Worm (Caenorhabditis elegans) whole organism, L3 larva: ENCODE results near the gene gcy-21.
"Not testable (repeated sequence)": the region's sequence is repeated elsewhere in the genome, so short reads cannot be mapped to it uniquely, and the experiment has no call there.

Source experiments
- R02D3.7 ChIP-seq: fragments of 150-350 bp; optimal IDR thresholded peaks from 2 replicates; lab custom pipeline; 2014; ENCODE audit warnings: missing biosample characterization, missing genetic modification characterization
- ZK546.5 ChIP-seq: sonication (generic microtip); optimal IDR thresholded peaks from 2 replicates; lab custom pipeline; 2017; ENCODE audit warnings: missing biosample characterization, missing genetic modification characterization
- ceh-82 ChIP-seq: fragments of 150-350 bp; optimal IDR thresholded peaks from 2 replicates; lab custom pipeline; 2014; ENCODE audit warnings: missing biosample characterization, missing genetic modification characterization
- elt-3 ChIP-seq, 3 experiments: fragments of 150-350 bp in 1 of 3; sonication (generic microtip) in 2 of 3; optimal IDR thresholded peaks; 2 replicates in 2 of 3; 4 replicates in 1 of 3; lab custom pipeline; 2014 to 2017; ENCODE audit warnings: missing biosample characterization in 3 of 3, missing genetic modification characterization in 3 of 3
- fkh-2 ChIP-seq: fragments of 150-350 bp; optimal IDR thresholded peaks from 2 replicates; lab custom pipeline; 2014; ENCODE audit warnings: missing biosample characterization, missing genetic modification reagents, missing genetic modification characterization
- lin-15B ChIP-seq: fragments of 150-350 bp; optimal IDR thresholded peaks from 2 replicates; lab custom pipeline; 2014; ENCODE audit warnings: missing biosample characterization, missing genetic modification characterization
- nhr-11 ChIP-seq: fragments of 150-350 bp; optimal IDR thresholded peaks from 2 replicates; lab custom pipeline; 2014; ENCODE audit warnings: missing biosample characterization, missing genetic modification characterization
- pha-4 ChIP-seq: fragments of 150-350 bp; optimal IDR thresholded peaks from 2 replicates; lab custom pipeline; 2014; ENCODE audit warnings: missing biosample characterization, missing genetic modification reagents, missing genetic modification characterization
- unc-62 ChIP-seq: fragments of 150-350 bp; sonication (generic microtip); optimal IDR thresholded peaks from 4 replicates; lab custom pipeline; 2014; ENCODE audit warnings: missing biosample characterization, missing genetic modification reagents, missing genetic modification characterization

DNA sequence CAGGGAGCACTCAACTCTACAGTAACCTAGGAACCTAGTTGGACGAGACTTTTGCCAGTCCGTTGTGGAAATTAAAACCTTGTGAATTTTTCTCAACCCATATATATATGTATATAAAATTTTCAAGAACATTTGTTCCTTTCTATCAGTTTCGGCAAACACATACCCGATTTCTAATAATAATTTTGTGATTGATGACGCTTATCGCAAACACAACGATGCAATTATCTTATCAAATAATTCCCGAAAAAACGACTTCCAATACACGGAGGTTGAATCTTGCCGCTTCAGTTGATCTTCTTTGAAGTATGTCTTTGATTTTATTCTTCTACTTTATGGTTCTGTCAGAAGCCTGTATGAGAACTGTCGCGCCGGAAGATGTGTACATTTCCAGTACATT, 5.6 kb downstream of the gcy-21 start, which contains the start of gene F22E5.2:
- TF ChIP-seq elt-3 (tag; optimal IDR thresholded peaks at IDR 0.05; lab: Kevin White, UChicago); lin-15B (tag; lab: Kevin White, UChicago); ceh-82 (tag; lab: Kevin White, UChicago); unc-62 (GFP tag; lab: Kevin White, UChicago); fkh-2 (tag; lab: Kevin White, UChicago); nhr-11 (tag; lab: Kevin White, UChicago); R02D3.7; ZK546.5 (tag; lab: Kevin White, UChicago); pha-4 (tag; lab: Kevin White, UChicago): not testable (repeated sequence)
